Worm (Caenorhabditis elegans) whole organism, L3 larva: Measurements from ENCODE around the gene hpk-1.
A peak's percentile ranks its signal among the peaks of the same experiment; 100 is the strongest.

Experiments
- R02D3.7 ChIP-seq: fragments of 150-350 bp; optimal IDR thresholded peaks from 2 replicates; lab custom pipeline; 2014; ENCODE audit warnings: missing biosample characterization, missing genetic modification characterization
- ZK546.5 ChIP-seq: sonication (generic microtip); optimal IDR thresholded peaks from 2 replicates; lab custom pipeline; 2017; ENCODE audit warnings: missing biosample characterization, missing genetic modification characterization
- aly-2 ChIP-seq: fragments of 150-350 bp; optimal IDR thresholded peaks from 2 replicates; lab custom pipeline; 2014; ENCODE audit warnings: missing biosample characterization, missing genetic modification characterization
- ama-1 ChIP-seq: fragments of 150-350 bp; optimal IDR thresholded peaks from 2 replicates; lab custom pipeline; 2018
- ceh-16 ChIP-seq: sonication (generic microtip); optimal IDR thresholded peaks from 2 replicates; lab custom pipeline; 2017; ENCODE audit warnings: missing biosample characterization, missing genetic modification characterization
- ceh-28 ChIP-seq: fragments of 150-350 bp; optimal IDR thresholded peaks from 2 replicates; lab custom pipeline; 2014; ENCODE audit warnings: missing biosample characterization, missing genetic modification reagents, missing genetic modification characterization
- ceh-82 ChIP-seq: fragments of 150-350 bp; optimal IDR thresholded peaks from 2 replicates; lab custom pipeline; 2014; ENCODE audit warnings: missing biosample characterization, missing genetic modification characterization
- ceh-9 ChIP-seq: sonication (generic microtip); optimal IDR thresholded peaks from 2 replicates; lab custom pipeline; 2018; ENCODE audit warnings: missing biosample characterization, missing genetic modification characterization
- daf-12 ChIP-seq: fragments of 150-350 bp; optimal IDR thresholded peaks from 2 replicates; lab custom pipeline; 2014; ENCODE audit warnings: missing biosample characterization, missing genetic modification reagents, missing genetic modification characterization
- egl-27 ChIP-seq: sonication (generic microtip); optimal IDR thresholded peaks from 4 replicates; lab custom pipeline; 2017; ENCODE audit warnings: missing biosample characterization, missing genetic modification reagents, missing genetic modification characterization
- egl-5 ChIP-seq: fragments of 150-350 bp; optimal IDR thresholded peaks from 2 replicates; lab custom pipeline; 2017; ENCODE audit warnings: missing biosample characterization, missing genetic modification reagents, missing genetic modification characterization, inconsistent platforms
- elt-1 ChIP-seq: fragments of 150-350 bp; optimal IDR thresholded peaks from 2 replicates; lab custom pipeline; 2014; ENCODE audit warnings: missing biosample characterization, missing genetic modification characterization
- elt-2 ChIP-seq: sonication (generic microtip); optimal IDR thresholded peaks from 2 replicates; lab custom pipeline; 2016; ENCODE audit warnings: missing genetic modification reagents, mild to moderate bottlenecking, missing genetic modification characterization, missing compliant biosample characterization
- elt-3 ChIP-seq, 3 experiments: fragments of 150-350 bp in 1 of 3; sonication (generic microtip) in 2 of 3; optimal IDR thresholded peaks; 2 replicates in 2 of 3; 4 replicates in 1 of 3; lab custom pipeline; 2014 to 2017; ENCODE audit warnings: missing biosample characterization in 3 of 3, missing genetic modification characterization in 3 of 3
- eor-1 ChIP-seq, 2 experiments: fragments of 150-350 bp; optimal IDR thresholded peaks; 2 replicates each; lab custom pipeline; 2014 to 2018; ENCODE audit warnings: missing biosample characterization in 2 of 2, missing genetic modification characterization in 2 of 2
- fkh-10 ChIP-seq: sonication (generic microtip); optimal IDR thresholded peaks from 2 replicates; lab custom pipeline; 2017; ENCODE audit warnings: missing biosample characterization, missing genetic modification reagents, missing genetic modification characterization
- fkh-2 ChIP-seq: fragments of 150-350 bp; optimal IDR thresholded peaks from 2 replicates; lab custom pipeline; 2014; ENCODE audit warnings: missing biosample characterization, missing genetic modification reagents, missing genetic modification characterization
- fos-1 ChIP-seq: fragments of 150-350 bp; optimal IDR thresholded peaks from 2 replicates; lab custom pipeline; 2014; ENCODE audit warnings: missing biosample characterization, missing genetic modification characterization
- hmg-11 ChIP-seq: sonication (generic microtip); optimal IDR thresholded peaks from 2 replicates; lab custom pipeline; 2016; ENCODE audit warnings: missing genetic modification characterization, missing compliant biosample characterization
- jun-1 ChIP-seq: fragments of 150-350 bp; optimal IDR thresholded peaks from 2 replicates; lab custom pipeline; 2014; ENCODE audit warnings: missing biosample characterization, missing genetic modification reagents, missing genetic modification characterization
- lin-15B ChIP-seq: fragments of 150-350 bp; optimal IDR thresholded peaks from 2 replicates; lab custom pipeline; 2014; ENCODE audit warnings: missing biosample characterization, missing genetic modification characterization
- lin-39 ChIP-seq: fragments of 150-350 bp; optimal IDR thresholded peaks from 2 replicates; lab custom pipeline; 2018; ENCODE audit warnings: missing biosample characterization, missing genetic modification reagents, missing genetic modification characterization
- lsy-12 ChIP-seq: sonication (generic microtip); optimal IDR thresholded peaks from 2 replicates; lab custom pipeline; 2016; ENCODE audit warnings: mild to moderate bottlenecking, missing genetic modification characterization, missing compliant biosample characterization
- mdl-1 ChIP-seq: fragments of 150-350 bp; optimal IDR thresholded peaks from 2 replicates; lab custom pipeline; 2014; ENCODE audit warnings: missing biosample characterization, missing genetic modification characterization
- mml-1 ChIP-seq: fragments of 150-350 bp; sonication (generic microtip); optimal IDR thresholded peaks from 3 replicates; lab custom pipeline; 2014; ENCODE audit warnings: missing biosample characterization, missing genetic modification characterization
- nfya-1 ChIP-seq: sonication (generic microtip); optimal IDR thresholded peaks from 2 replicates; lab custom pipeline; 2017; ENCODE audit warnings: missing genetic modification characterization, mild to moderate bottlenecking, missing compliant biosample characterization, antibody characterized with exemption, moderate library complexity; ENCODE audit not compliant: insufficient read depth
- nhr-11 ChIP-seq: fragments of 150-350 bp; optimal IDR thresholded peaks from 2 replicates; lab custom pipeline; 2014; ENCODE audit warnings: missing biosample characterization, missing genetic modification characterization
- nhr-12 ChIP-seq: fragments of 150-350 bp; optimal IDR thresholded peaks from 2 replicates; lab custom pipeline; 2014; ENCODE audit warnings: missing biosample characterization, missing genetic modification characterization
- nhr-23 ChIP-seq: fragments of 150-350 bp; optimal IDR thresholded peaks from 2 replicates; lab custom pipeline; 2014; ENCODE audit warnings: missing biosample characterization, missing genetic modification reagents, missing genetic modification characterization
- nhr-237 ChIP-seq: fragments of 150-350 bp; optimal IDR thresholded peaks from 2 replicates; lab custom pipeline; 2014; ENCODE audit warnings: missing biosample characterization, missing genetic modification characterization
- nhr-25 ChIP-seq: sonication (generic microtip); optimal IDR thresholded peaks from 2 replicates; lab custom pipeline; 2017; ENCODE audit warnings: missing biosample characterization, missing genetic modification characterization
- nhr-28 ChIP-seq: fragments of 150-350 bp; optimal IDR thresholded peaks from 2 replicates; lab custom pipeline; 2014; ENCODE audit warnings: missing biosample characterization, missing genetic modification characterization
- nhr-43 ChIP-seq: sonication (generic microtip); optimal IDR thresholded peaks from 2 replicates; lab custom pipeline; 2016; ENCODE audit warnings: mild to moderate bottlenecking, missing genetic modification characterization, missing compliant biosample characterization; ENCODE audit not compliant: poor library complexity, severe bottlenecking
- nhr-67 ChIP-seq: fragments of 150-350 bp; optimal IDR thresholded peaks from 2 replicates; lab custom pipeline; 2014; ENCODE audit warnings: missing biosample characterization, missing genetic modification characterization
- nhr-76 ChIP-seq: fragments of 150-350 bp; sonication (generic microtip); optimal IDR thresholded peaks from 5 replicates; lab custom pipeline; 2014; ENCODE audit warnings: missing biosample characterization, missing genetic modification characterization
- nhr-77 ChIP-seq: fragments of 150-350 bp; optimal IDR thresholded peaks from 2 replicates; lab custom pipeline; 2014; ENCODE audit warnings: missing biosample characterization, missing genetic modification characterization
- pha-4 ChIP-seq: fragments of 150-350 bp; optimal IDR thresholded peaks from 2 replicates; lab custom pipeline; 2014; ENCODE audit warnings: missing biosample characterization, missing genetic modification reagents, missing genetic modification characterization
- pqm-1 ChIP-seq: fragments of 150-350 bp; optimal IDR thresholded peaks from 2 replicates; lab custom pipeline; 2017; ENCODE audit warnings: missing biosample characterization, missing genetic modification characterization, inconsistent platforms
- sea-2 ChIP-seq: fragments of 150-350 bp; sonication (generic microtip); optimal IDR thresholded peaks from 4 replicates; lab custom pipeline; 2014; ENCODE audit warnings: missing biosample characterization, missing genetic modification reagents, missing genetic modification characterization
- skn-1 ChIP-seq: fragments of 150-350 bp; optimal IDR thresholded peaks from 2 replicates; lab custom pipeline; 2014; ENCODE audit warnings: missing biosample characterization, missing genetic modification characterization
- snpc-4 ChIP-seq: fragments of 150-350 bp; optimal IDR thresholded peaks from 2 replicates; lab custom pipeline; 2014; ENCODE audit warnings: missing biosample characterization, missing genetic modification characterization
- tbx-2 ChIP-seq: sonication (generic microtip); optimal IDR thresholded peaks from 2 replicates; lab custom pipeline; 2016; ENCODE audit warnings: mild to moderate bottlenecking, missing genetic modification characterization, missing compliant biosample characterization
- unc-39 ChIP-seq: sonication (generic microtip); optimal IDR thresholded peaks from 4 replicates; lab custom pipeline; 2017; ENCODE audit warnings: missing biosample characterization, missing genetic modification characterization
- unc-62 ChIP-seq: fragments of 150-350 bp; sonication (generic microtip); optimal IDR thresholded peaks from 4 replicates; lab custom pipeline; 2014; ENCODE audit warnings: missing biosample characterization, missing genetic modification reagents, missing genetic modification characterization
- zag-1 ChIP-seq: fragments of 150-350 bp; optimal IDR thresholded peaks from 2 replicates; lab custom pipeline; 2014; ENCODE audit warnings: missing biosample characterization, missing genetic modification characterization
- ztf-11 ChIP-seq: fragments of 150-350 bp; optimal IDR thresholded peaks from 2 replicates; lab custom pipeline; 2014; ENCODE audit warnings: missing biosample characterization, missing genetic modification characterization
- ztf-4 ChIP-seq: fragments of 150-350 bp; optimal IDR thresholded peaks from 2 replicates; lab custom pipeline; 2014; ENCODE audit warnings: missing biosample characterization, missing genetic modification characterization

Gene hpk-1

DNA sequence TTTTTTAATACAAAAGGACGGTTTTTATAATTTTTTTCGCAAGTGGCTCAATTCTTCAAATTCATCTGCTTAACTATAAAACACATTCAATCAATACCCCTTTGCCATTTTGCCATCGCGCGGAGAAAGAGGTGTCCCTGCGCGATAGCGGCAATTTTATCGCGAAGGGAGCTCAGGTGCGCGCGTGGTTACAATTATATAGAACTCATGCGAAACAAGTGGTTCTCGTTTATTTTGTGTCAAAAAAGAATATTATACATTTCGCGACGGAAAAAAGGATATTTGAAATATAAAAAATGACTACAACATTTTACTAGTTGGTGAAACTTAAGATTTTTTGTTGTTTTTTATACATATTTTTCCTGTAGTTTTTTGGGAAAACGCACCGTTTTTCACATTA, 8.0 kb downstream of the hpk-1 start:
- TF ChIP-seq ztf-11 (peak; percentile 70), skn-1 (tag; lab: Kevin White, UChicago) (peak; percentile 93), unc-39 (tag; lab: Kevin White, UChicago) (no peak), elt-1 (tag; lab: Kevin White, UChicago) (peak; percentile 88), ceh-28 (tag; lab: Kevin White, UChicago) (peak; percentile 100), nhr-76 (tag; lab: Kevin White, UChicago) (peak; percentile 93), aly-2 (tag; lab: Kevin White, UChicago) (peak; percentile 97), lin-15B (tag; lab: Kevin White, UChicago) (peak; percentile 44), hmg-11 (tag; lab: Kevin White, UChicago) (peak; percentile 91), ZK546.5 (tag; lab: Kevin White, UChicago) (peak; percentile 62), ama-1 (peak; percentile 68), tbx-2 (tag; lab: Kevin White, UChicago) (peak; percentile 99), elt-3 (tag; optimal IDR thresholded peaks at IDR 0.05; lab: Kevin White, UChicago) (peak; percentile 59 to 98 (median 94)), nhr-43 (tag; lab: Kevin White, UChicago) (peak; percentile 99), daf-12 (tag; lab: Kevin White, UChicago) (peak; percentile 93), ztf-4 (tag; lab: Kevin White, UChicago) (peak; percentile 94), eor-1 (tag; optimal IDR thresholded peaks at IDR 0.05; lab: Kevin White, UChicago) (peak in 1 of 2 experiments; percentile 76), fkh-10 (GFP tag; lab: Kevin White, UChicago) (peak; percentile 97), egl-27 (tag; lab: Kevin White, UChicago) (peak; percentile 97), R02D3.7 (tag; lab: Kevin White, UChicago) (peak; percentile 95), nhr-11 (peak; percentile 97), egl-5 (peak; percentile 99), pqm-1 (tag; lab: Kevin White, UChicago) (peak; percentile 82), nhr-23 (tag; lab: Kevin White, UChicago) (peak; percentile 99), pha-4 (tag; lab: Kevin White, UChicago) (peak; percentile 98), nhr-28 (tag; lab: Kevin White, UChicago) (peak; percentile 87), snpc-4 (tag; lab: Kevin White, UChicago) (peak; percentile 96), lin-39 (peak; percentile 99), sea-2 (no peak), elt-2 (tag; lab: Kevin White, UChicago) (peak; percentile 86), fkh-2 (tag; lab: Kevin White, UChicago) (peak; percentile 88), ceh-16 (tag; lab: Kevin White, UChicago) (peak; percentile 68), nfya-1 (peak; percentile 98), nhr-77 (tag; lab: Kevin White, UChicago) (peak; percentile 100), nhr-25 (tag; lab: Kevin White, UChicago) (peak; percentile 98), nhr-237 (tag; lab: Kevin White, UChicago) (peak; percentile 93), fos-1 (tag; lab: Kevin White, UChicago) (peak; percentile 94), lsy-12 (tag; lab: Kevin White, UChicago) (peak; percentile 97), unc-62 (GFP tag; lab: Kevin White, UChicago) (peak; percentile 97), nhr-67 (tag; lab: Kevin White, UChicago) (peak; percentile 58), zag-1 (tag; lab: Kevin White, UChicago) (peak; percentile 95), ceh-9 (tag; lab: Kevin White, UChicago) (peak; percentile 95), jun-1 (peak; percentile 100), ceh-82 (tag; lab: Kevin White, UChicago) (peak; percentile 99), mml-1 (tag; lab: Kevin White, UChicago) (no peak), nhr-12 (tag; lab: Kevin White, UChicago) (peak; percentile 34), mdl-1 (peak; percentile 73)
- TF ChIP-seq, all 47 proteins: peak for 44
